Fruit fly (Drosophila melanogaster) whole organism, pupa: ENCODE results near the gene Cpsf5.

Source experiments
- CG10348 ChIP-seq: fragments of 200-800 bp; sonication (Bioruptor generic); IDR thresholded peaks from 2 replicates; pipeline ENCODE4 v1.3.6; 2022; ENCODE audit warnings: missing biosample characterization, missing genetic modification characterization
- CG12605 ChIP-seq: fragments of 200-800 bp; sonication (Bioruptor generic); IDR thresholded peaks from 2 replicates; pipeline ENCODE4 v1.3.6; 2022; ENCODE audit warnings: missing biosample characterization, missing genetic modification characterization
- CG13204 ChIP-seq: fragments of 200-800 bp; sonication (Bioruptor generic); optimal IDR thresholded peaks from 2 replicates; lab custom pipeline; 2018; ENCODE audit warnings: missing biosample characterization, mild to moderate bottlenecking, missing genetic modification characterization, moderate library complexity
- CG14655 ChIP-seq: fragments of 200-800 bp; sonication (Bioruptor generic); optimal IDR thresholded peaks from 3 replicates; lab custom pipeline; 2017; ENCODE audit warnings: mild to moderate bottlenecking, missing biosample characterization, missing genetic modification reagents, missing genetic modification characterization
- CG15710 ChIP-seq: fragments of 200-800 bp; sonication (Bioruptor generic); optimal IDR thresholded peaks from 2 replicates; lab custom pipeline; 2018; ENCODE audit warnings: missing biosample characterization, mild to moderate bottlenecking, missing genetic modification characterization, moderate library complexity
- CG17806 ChIP-seq: fragments of 200-800 bp; sonication (Bioruptor generic); optimal IDR thresholded peaks from 2 replicates; lab custom pipeline; 2018; ENCODE audit warnings: missing biosample characterization, mild to moderate bottlenecking, missing genetic modification characterization, moderate library complexity
- CG32121 ChIP-seq: fragments of 200-800 bp; sonication (Bioruptor generic); IDR thresholded peaks from 2 replicates; pipeline ENCODE4 v1.3.6; 2022; ENCODE audit warnings: missing biosample characterization, missing genetic modification characterization
- CG34367 ChIP-seq: fragments of 200-800 bp; sonication (Bioruptor generic); optimal IDR thresholded peaks from 2 replicates; lab custom pipeline; 2018; ENCODE audit warnings: missing biosample characterization, mild to moderate bottlenecking, missing genetic modification characterization
- CG4496 ChIP-seq: fragments of 200-800 bp; sonication (Bioruptor generic); IDR thresholded peaks from 3 replicates; pipeline ENCODE4 v1.3.6; 2022; ENCODE audit warnings: missing biosample characterization, missing genetic modification characterization
- CG8159 ChIP-seq: fragments of 200-800 bp; sonication (Bioruptor generic); optimal IDR thresholded peaks from 3 replicates; lab custom pipeline; 2018; ENCODE audit warnings: missing biosample characterization, mild to moderate bottlenecking, missing genetic modification characterization, moderate library complexity
- CG8301 ChIP-seq: fragments of 200-800 bp; sonication (Bioruptor generic); optimal IDR thresholded peaks from 2 replicates; lab custom pipeline; 2018; ENCODE audit warnings: missing biosample characterization, mild to moderate bottlenecking, missing genetic modification characterization
- CG9948 ChIP-seq: fragments of 200-800 bp; sonication (Bioruptor generic); optimal IDR thresholded peaks from 2 replicates; lab custom pipeline; 2018; ENCODE audit warnings: missing biosample characterization, mild to moderate bottlenecking, missing genetic modification characterization, moderate library complexity
- D1 ChIP-seq: fragments of 200-800 bp; sonication (Bioruptor generic); optimal IDR thresholded peaks from 2 replicates; lab custom pipeline; 2018; ENCODE audit warnings: missing biosample characterization, mild to moderate bottlenecking, missing genetic modification characterization, moderate library complexity
- EcR ChIP-seq: fragments of 200-800 bp; sonication (Bioruptor generic); optimal IDR thresholded peaks from 3 replicates; lab custom pipeline; 2019; ENCODE audit warnings: missing biosample characterization, missing genetic modification characterization, mild to moderate bottlenecking, moderate library complexity, missing genetic modification reagents
- Ets98B ChIP-seq: fragments of 200-800 bp; sonication (Bioruptor generic); IDR thresholded peaks from 2 replicates; pipeline ENCODE4 v1.3.6; 2022; ENCODE audit warnings: missing biosample characterization, missing genetic modification characterization
- Pif1A ChIP-seq: fragments of 200-800 bp; sonication (Bioruptor generic); optimal IDR thresholded peaks from 3 replicates; lab custom pipeline; 2016; ENCODE audit warnings: missing biosample characterization, missing genetic modification characterization
- Pif1B ChIP-seq: fragments of 200-800 bp; sonication (Bioruptor generic); optimal IDR thresholded peaks from 3 replicates; lab custom pipeline; 2016; ENCODE audit warnings: missing biosample characterization, missing genetic modification characterization
- Snoo ChIP-seq: fragments of 200-800 bp; sonication (Bioruptor generic); optimal IDR thresholded peaks from 3 replicates; lab custom pipeline; 2017; ENCODE audit warnings: missing biosample characterization, mild to moderate bottlenecking, missing genetic modification characterization, inconsistent platforms
- fd96Ca ChIP-seq: fragments of 200-800 bp; sonication (Bioruptor generic); IDR thresholded peaks from 3 replicates; pipeline ENCODE4 v1.3.6; 2022; ENCODE audit warnings: missing biosample characterization, missing genetic modification characterization
- gl ChIP-seq: fragments of 200-800 bp; sonication (Bioruptor generic); optimal IDR thresholded peaks from 2 replicates; lab custom pipeline; 2018; ENCODE audit warnings: missing biosample characterization, mild to moderate bottlenecking, missing genetic modification characterization
- rn ChIP-seq: fragments of 200-800 bp; sonication (Bioruptor generic); IDR thresholded peaks from 2 replicates; pipeline ENCODE4 v1.3.6; 2022; ENCODE audit warnings: missing biosample characterization, missing genetic modification characterization

Gene Cpsf5

dm6 chr3L:9376573-9376972, 34.3 kb upstream of the Cpsf5 start:
- TF ChIP-seq gl (tag; lab: Kevin White, UChicago) (no peak), EcR (GFP tag; lab: Kevin White, UChicago) (no peak), D1 (tag; lab: Kevin White, UChicago) (no peak), CG14655 (GFP tag; lab: Kevin White, UChicago) (no peak), CG12605 (GFP tag; lab: Robert Waterston, UW) (no peak), CG17806 (tag; lab: Kevin White, UChicago) (no peak), Ets98B (no peak), CG13204 (GFP tag; lab: Kevin White, UChicago) (no peak), CG9948 (tag; lab: Kevin White, UChicago) (no peak), CG8301 (tag; lab: Kevin White, UChicago) (no peak), CG15710 (tag; lab: Kevin White, UChicago) (no peak), CG34367 (no peak), Pif1A (GFP tag; lab: Kevin White, UChicago) (no peak), Snoo (tag; lab: Kevin White, UChicago) (no peak), CG4496 (GFP tag; lab: Robert Waterston, UW) (no peak), Pif1B (GFP tag; lab: Kevin White, UChicago) (no peak)

DNA sequence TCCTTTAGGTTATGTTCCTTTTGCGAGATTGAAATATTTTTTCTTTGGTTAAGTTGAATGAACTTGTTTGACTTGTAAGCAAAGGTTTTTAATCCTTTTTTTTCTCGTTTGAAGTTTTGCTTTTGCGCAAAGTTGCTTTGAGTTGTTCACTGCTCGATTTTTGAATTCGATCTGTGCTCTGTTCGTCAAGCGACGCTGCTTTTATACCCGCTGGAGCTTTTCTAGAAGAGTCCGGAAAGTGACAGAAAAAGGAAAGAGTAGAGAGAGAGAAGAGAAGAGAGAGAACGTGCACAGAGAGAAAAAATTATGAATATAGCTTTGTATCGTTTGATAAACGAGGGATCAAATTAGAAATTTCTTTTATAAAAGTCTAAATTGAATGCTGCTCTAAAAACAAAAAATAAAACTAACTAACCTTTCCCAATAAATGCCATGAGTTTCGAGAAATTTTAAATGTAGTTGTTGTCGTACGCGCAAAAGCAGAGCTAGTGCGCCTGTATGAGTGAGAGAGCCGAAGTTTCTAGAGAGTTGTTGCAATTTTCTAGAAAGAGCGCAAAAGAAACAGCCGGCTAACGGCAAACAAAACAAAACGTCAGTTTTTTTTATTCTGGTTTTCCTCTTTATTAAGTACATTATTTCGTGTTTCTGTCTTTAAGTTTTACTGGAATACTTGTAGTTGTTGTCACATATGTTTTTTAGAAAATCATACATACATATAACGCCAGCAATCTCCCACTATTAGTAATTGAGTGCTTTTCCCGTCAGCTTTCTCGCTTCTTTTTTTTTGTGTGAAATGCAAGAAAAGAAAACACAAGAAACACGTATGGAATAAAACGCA, 33.4 kb upstream of the Cpsf5 start, which contains the start of gene Hsp26:
Gene Hsp26, minus strand, starts transcription at position 230 of the 838 bp plus-strand sequence.
- TF ChIP-seq CG15710 (tag; lab: Kevin White, UChicago) (peak; percentile 79), Snoo (tag; lab: Kevin White, UChicago) (peak; percentile 88), rn (GFP tag; lab: Robert Waterston, UW) (peak; percentile 78), Pif1B (GFP tag; lab: Kevin White, UChicago) (peak; percentile 93), gl (tag; lab: Kevin White, UChicago) (peak; percentile 85), fd96Ca (GFP tag; lab: Robert Waterston, UW) (peak; percentile 70), CG17806 (tag; lab: Kevin White, UChicago) (peak; percentile 89), D1 (tag; lab: Kevin White, UChicago) (no peak), CG10348 (0 out of 2 replicates have a peak, but pooled peaks have one; percentile 34), CG8301 (tag; lab: Kevin White, UChicago) (peak; percentile 89), CG12605 (GFP tag; lab: Robert Waterston, UW) (peak; percentile 93), CG8159 (peak; percentile 88), EcR (GFP tag; lab: Kevin White, UChicago) (peak; percentile 97), CG9948 (tag; lab: Kevin White, UChicago) (peak; percentile 87), CG4496 (GFP tag; lab: Robert Waterston, UW) (peak; percentile 95), CG34367 (peak; percentile 85), CG13204 (GFP tag; lab: Kevin White, UChicago) (no peak), Pif1A (GFP tag; lab: Kevin White, UChicago) (peak; percentile 95), CG32121 (peak; percentile 95), Ets98B (peak; percentile 95), CG14655 (GFP tag; lab: Kevin White, UChicago) (peak; percentile 90)

DNA sequence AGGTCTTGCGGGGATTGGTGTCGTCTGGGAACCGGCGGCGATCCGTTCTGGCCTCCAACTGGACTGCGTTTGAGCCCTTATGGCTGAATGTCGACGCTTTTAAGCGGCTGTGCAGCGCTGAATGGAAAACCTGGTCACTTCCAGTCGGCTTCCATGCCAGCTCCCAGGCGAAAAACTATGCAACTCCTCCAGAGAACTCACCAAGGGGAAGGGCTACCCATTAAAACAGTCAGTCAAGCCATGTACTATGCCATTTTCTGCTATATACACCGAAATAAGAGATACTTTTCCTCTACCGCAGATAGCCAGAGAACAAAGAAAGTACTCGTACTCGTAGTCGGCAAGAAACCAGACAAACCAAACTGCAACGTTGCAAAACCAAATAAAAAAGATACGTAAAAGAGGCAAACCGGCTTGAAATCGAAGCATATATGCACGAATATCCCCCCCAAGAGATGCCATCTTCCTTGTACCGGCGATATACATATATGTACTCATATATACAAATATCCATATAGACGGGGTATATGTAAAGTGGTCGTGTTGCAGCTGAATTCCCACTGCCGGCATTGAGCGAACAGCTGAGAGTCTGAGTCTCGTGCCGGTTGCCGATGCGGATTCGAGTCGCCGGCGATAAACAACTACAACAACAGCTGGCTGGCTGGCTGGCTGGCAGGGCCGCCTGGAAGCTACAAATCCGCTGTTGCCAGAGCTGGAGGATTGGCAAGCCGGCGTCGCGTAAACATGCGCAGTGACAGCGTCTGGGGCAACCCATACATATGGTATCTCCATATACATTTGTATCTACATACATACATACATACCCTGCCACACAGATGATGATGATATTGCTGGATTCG, 31.1 kb upstream of the Cpsf5 start, which contains the start of gene Hsp67Ba:
Gene Hsp67Ba, minus strand, starts transcription at position 51 of the 860 bp plus-strand sequence.
- TF ChIP-seq rn (GFP tag; lab: Robert Waterston, UW) (no peak), D1 (tag; lab: Kevin White, UChicago) (no peak), CG10348 (no peak), Ets98B (no peak), CG4496 (GFP tag; lab: Robert Waterston, UW) (0 out of 3 replicates have a peak, but pooled peaks have one; percentile 41), CG32121 (no peak), CG14655 (GFP tag; lab: Kevin White, UChicago) (no peak), gl (tag; lab: Kevin White, UChicago) (no peak), CG8159 (no peak), EcR (GFP tag; lab: Kevin White, UChicago) (no peak), CG17806 (tag; lab: Kevin White, UChicago) (no peak), CG12605 (GFP tag; lab: Robert Waterston, UW) (0 out of 2 replicates have a peak, but pooled peaks have one; percentile 39), fd96Ca (GFP tag; lab: Robert Waterston, UW) (no peak), CG9948 (tag; lab: Kevin White, UChicago) (no peak), Pif1A (GFP tag; lab: Kevin White, UChicago) (no peak), Pif1B (GFP tag; lab: Kevin White, UChicago) (peak; percentile 11), Snoo (tag; lab: Kevin White, UChicago) (no peak), CG13204 (GFP tag; lab: Kevin White, UChicago) (peak; percentile 80), CG8301 (tag; lab: Kevin White, UChicago) (no peak), CG34367 (no peak), CG15710 (tag; lab: Kevin White, UChicago) (no peak)

DNA sequence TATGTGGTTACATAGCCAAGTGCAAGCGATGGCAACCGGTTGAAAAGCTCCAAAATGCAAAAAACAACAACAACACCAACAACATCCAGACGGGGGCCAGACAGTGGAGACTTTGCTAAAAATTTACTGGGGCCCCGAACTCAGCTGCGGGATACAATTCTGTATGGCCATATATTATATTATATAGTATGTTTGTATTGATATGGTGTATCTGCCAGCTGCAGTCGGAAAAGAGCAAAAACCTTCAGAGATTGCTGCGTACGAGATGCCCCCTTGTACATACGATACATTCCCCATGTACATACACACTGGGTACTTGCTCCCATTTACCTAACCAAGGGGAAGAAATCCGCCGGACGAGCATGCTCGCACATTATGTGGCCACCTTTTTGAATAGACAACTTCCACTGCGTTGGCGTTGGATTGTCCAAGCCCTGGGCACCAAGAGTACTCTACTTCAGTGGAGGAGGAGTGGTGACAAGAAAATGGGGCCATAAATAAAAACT, 30.4 kb upstream of the Cpsf5 start:
- TF ChIP-seq gl (tag; lab: Kevin White, UChicago): no peak
- peak; percentile 76 for TF ChIP-seq Snoo (tag; lab: Kevin White, UChicago)
- no peak for TF ChIP-seq Pif1A (GFP tag; lab: Kevin White, UChicago)
- TF ChIP-seq CG32121: no peak
- peak; percentile 88 for TF ChIP-seq EcR (GFP tag; lab: Kevin White, UChicago)
- TF ChIP-seq, all 21 proteins: peak for 2
